Worm (Caenorhabditis elegans) whole organism, L2 larva: ENCODE results near the gene T04C12.1.

ENCODE experiments used
- aly-2 ChIP-seq: fragments of 150-350 bp; optimal IDR thresholded peaks from 2 replicates; lab custom pipeline; 2014; ENCODE audit warnings: missing biosample characterization, missing genetic modification characterization
- ama-1 ChIP-seq: fragments of 150-350 bp; optimal IDR thresholded peaks from 2 replicates; lab custom pipeline; 2018; ENCODE audit warnings: inconsistent platforms
- ceh-82 ChIP-seq: fragments of 150-350 bp; optimal IDR thresholded peaks from 2 replicates; lab custom pipeline; 2014; ENCODE audit warnings: missing biosample characterization, missing genetic modification characterization
- elt-1 ChIP-seq: fragments of 150-350 bp; optimal IDR thresholded peaks from 2 replicates; lab custom pipeline; 2014; ENCODE audit warnings: missing biosample characterization, missing genetic modification characterization
- lin-11 ChIP-seq: fragments of 150-350 bp; sonication (generic microtip); optimal IDR thresholded peaks from 2 replicates; lab custom pipeline; 2014; ENCODE audit warnings: missing biosample characterization, missing genetic modification characterization, inconsistent platforms, mixed read lengths
- lin-39 ChIP-seq: fragments of 150-350 bp; optimal IDR thresholded peaks from 2 replicates; lab custom pipeline; 2014; ENCODE audit warnings: missing biosample characterization, missing genetic modification reagents, missing genetic modification characterization
- nhr-10 ChIP-seq: sonication (generic microtip); optimal IDR thresholded peaks from 2 replicates; lab custom pipeline; 2017; ENCODE audit warnings: missing biosample characterization, missing genetic modification characterization
- skn-1 ChIP-seq: sonication (generic microtip); optimal IDR thresholded peaks from 2 replicates; lab custom pipeline; 2017; ENCODE audit warnings: missing biosample characterization, missing genetic modification characterization
- ztf-4 ChIP-seq: fragments of 150-350 bp; optimal IDR thresholded peaks from 2 replicates; lab custom pipeline; 2014; ENCODE audit warnings: missing biosample characterization, missing genetic modification characterization

ce11 chrV:11082475-11082874, 23.4 kb upstream of the T04C12.1 start:
- TF ChIP-seq elt-1 (tag; lab: Kevin White, UChicago): no peak
- TF ChIP-seq ztf-4 (tag; lab: Kevin White, UChicago): peak; percentile 79
- TF ChIP-seq skn-1 (tag; lab: Kevin White, UChicago): no peak
- TF ChIP-seq nhr-10 (tag; lab: Kevin White, UChicago): no peak
- peak; percentile 38 for TF ChIP-seq ama-1 (lab: Kevin White, UChicago)
- TF ChIP-seq ceh-82: no peak
- no peak for TF ChIP-seq lin-11 (tag; lab: Kevin White, UChicago)
- TF ChIP-seq aly-2 (tag; lab: Kevin White, UChicago): no peak
- no peak for TF ChIP-seq lin-39 (tag; lab: Kevin White, UChicago)
